Fruit fly (Drosophila melanogaster): ENCODE measurements around the gene Prosbeta3.

Prosbeta3 gene

dm6 chr3R:9055119-9056105, 49.4 kb upstream of the Prosbeta3 start (continued):
- peak; percentile 95 for TF ChIP-seq CG17359 (tag; optimal IDR thresholded peaks at IDR 0.05)
- no peak for TF ChIP-seq Tbp (GFP tag; optimal IDR thresholded peaks at IDR 0.05)
- TF ChIP-seq CG7271 (tag; optimal IDR thresholded peaks at IDR 0.05): peak; percentile 69
- TF ChIP-seq CG5953 (GFP tag; IDR thresholded peaks at IDR 0.05): no peak
- TF ChIP-seq CG12155 (GFP tag; optimal IDR thresholded peaks at IDR 0.05): peak; percentile 90
- TF ChIP-seq oc (tag; optimal IDR thresholded peaks at IDR 0.05): peak; percentile 94
- TF ChIP-seq CG17802 (tag; optimal IDR thresholded peaks at IDR 0.05): peak; percentile 81
- TF ChIP-seq Dref (GFP tag; IDR thresholded peaks at IDR 0.05): no peak
- no peak for TF ChIP-seq Bgb (GFP tag; IDR thresholded peaks at IDR 0.05; ENCODE audit: partially characterized antibody)
- TF ChIP-seq phol (tag; optimal IDR thresholded peaks at IDR 0.05): peak; percentile 94
- no peak for TF ChIP-seq prd (optimal IDR thresholded peaks at IDR 0.05)
- TF ChIP-seq prd (GFP tag; IDR thresholded peaks at IDR 0.05): no peak
- TF ChIP-seq Lhr (GFP tag; optimal IDR thresholded peaks at IDR 0.05): peak; percentile 66
- peak; percentile 69 for TF ChIP-seq Camta (GFP tag; optimal IDR thresholded peaks at IDR 0.05)
- no peak for TF ChIP-seq aop (GFP tag; IDR thresholded peaks at IDR 0.05)
- TF ChIP-seq mirr (GFP tag; optimal IDR thresholded peaks at IDR 0.05): peak; percentile 26
- no peak for TF ChIP-seq CG7372 (GFP tag; IDR thresholded peaks at IDR 0.05)
- no peak for TF ChIP-seq CkIIα-i1 (GFP tag; IDR thresholded peaks at IDR 0.05)
- TF ChIP-seq onecut (GFP tag; IDR thresholded peaks at IDR 0.05): peak; percentile 81
- peak; percentile 31 for TF ChIP-seq CG1647 (GFP tag; optimal IDR thresholded peaks at IDR 0.05)
- TF ChIP-seq Med (GFP tag): peak; percentile 98
- peak; percentile 83 for TF ChIP-seq CG16815 (GFP tag; optimal IDR thresholded peaks at IDR 0.05)
- peak; percentile 14 for TF ChIP-seq btn (GFP tag; optimal IDR thresholded peaks at IDR 0.05)
- no peak for TF ChIP-seq Awh (GFP tag; IDR thresholded peaks at IDR 0.05)
- TF ChIP-seq tup (GFP tag; optimal IDR thresholded peaks at IDR 0.05): peak; percentile 70
- TF ChIP-seq CG14965 (GFP tag; optimal IDR thresholded peaks at IDR 0.05; ENCODE audit: borderline replicate concordance): no peak
- peak; percentile 79 for TF ChIP-seq CG18011 (GFP tag; optimal IDR thresholded peaks at IDR 0.05)
- no peak for TF ChIP-seq tll (GFP tag; optimal IDR thresholded peaks at IDR 0.05)
- TF ChIP-seq CG13296 (GFP tag; optimal IDR thresholded peaks at IDR 0.05): peak; percentile 93
- peak; percentile 50 for TF ChIP-seq wek (GFP tag; optimal IDR thresholded peaks at IDR 0.05)
- peak; percentile 93 for TF ChIP-seq CG12299 (tag; optimal IDR thresholded peaks at IDR 0.05)
- TF ChIP-seq CG18764 (GFP tag; optimal IDR thresholded peaks at IDR 0.05): peak; percentile 76
- peak; percentile 82 for TF ChIP-seq CG11723 (GFP tag; optimal IDR thresholded peaks at IDR 0.05)
- TF ChIP-seq Oaz (GFP tag; IDR thresholded peaks at IDR 0.05): no peak
- peak; percentile 3 for TF ChIP-seq MESR4 (GFP tag; optimal IDR thresholded peaks at IDR 0.05)
- peak; percentile 97 for TF ChIP-seq lab (GFP tag; optimal IDR thresholded peaks at IDR 0.05)
- peak; percentile 89 for TF ChIP-seq CG6765 (GFP tag; optimal IDR thresholded peaks at IDR 0.05)
- peak; percentile 54 for TF ChIP-seq CG17186 (GFP tag; optimal IDR thresholded peaks at IDR 0.05)
- no peak for TF ChIP-seq CG9932 (GFP tag; IDR thresholded peaks at IDR 0.05)
- peak; percentile 96 for TF ChIP-seq BtbVII (GFP tag; optimal IDR thresholded peaks at IDR 0.05)
- TF ChIP-seq Poxn (GFP tag; IDR thresholded peaks at IDR 0.05): no peak
- no peak for TF ChIP-seq ab (GFP tag; optimal IDR thresholded peaks at IDR 0.05)
- no peak for TF ChIP-seq jigr1 (GFP tag; IDR thresholded peaks at IDR 0.05)
- peak; percentile 94 for TF ChIP-seq Oli (tag; optimal IDR thresholded peaks at IDR 0.05)
- no peak for TF ChIP-seq bbx (GFP tag; IDR thresholded peaks at IDR 0.05; ENCODE audit: partially characterized antibody)
- TF ChIP-seq Sin3A (optimal IDR thresholded peaks at IDR 0.05): no peak
- no peak for TF ChIP-seq gsb (GFP tag; IDR thresholded peaks at IDR 0.05)
- TF ChIP-seq Dip2 (GFP tag; IDR thresholded peaks at IDR 0.05): no peak
- peak; percentile 69 for TF ChIP-seq fu2 (GFP tag; optimal IDR thresholded peaks at IDR 0.05)

All from whole organism, embryonic.